Fruit fly (Drosophila melanogaster) whole organism, pupa: Measurements from ENCODE around the gene Gr22c.

Source experiments
- CG10348 ChIP-seq: fragments of 200-800 bp; sonication (Bioruptor generic); IDR thresholded peaks from 2 replicates; pipeline ENCODE4 v1.3.6; 2022; ENCODE audit warnings: missing biosample characterization, missing genetic modification characterization
- CG34367 ChIP-seq: fragments of 200-800 bp; sonication (Bioruptor generic); optimal IDR thresholded peaks from 2 replicates; lab custom pipeline; 2018; ENCODE audit warnings: missing biosample characterization, mild to moderate bottlenecking, missing genetic modification characterization
- CG8159 ChIP-seq: fragments of 200-800 bp; sonication (Bioruptor generic); optimal IDR thresholded peaks from 3 replicates; lab custom pipeline; 2018; ENCODE audit warnings: missing biosample characterization, mild to moderate bottlenecking, missing genetic modification characterization, moderate library complexity
- Pif1A ChIP-seq: fragments of 200-800 bp; sonication (Bioruptor generic); optimal IDR thresholded peaks from 3 replicates; lab custom pipeline; 2016; ENCODE audit warnings: missing biosample characterization, missing genetic modification characterization
- Snoo ChIP-seq: fragments of 200-800 bp; sonication (Bioruptor generic); optimal IDR thresholded peaks from 3 replicates; lab custom pipeline; 2017; ENCODE audit warnings: missing biosample characterization, mild to moderate bottlenecking, missing genetic modification characterization, inconsistent platforms

DNA sequence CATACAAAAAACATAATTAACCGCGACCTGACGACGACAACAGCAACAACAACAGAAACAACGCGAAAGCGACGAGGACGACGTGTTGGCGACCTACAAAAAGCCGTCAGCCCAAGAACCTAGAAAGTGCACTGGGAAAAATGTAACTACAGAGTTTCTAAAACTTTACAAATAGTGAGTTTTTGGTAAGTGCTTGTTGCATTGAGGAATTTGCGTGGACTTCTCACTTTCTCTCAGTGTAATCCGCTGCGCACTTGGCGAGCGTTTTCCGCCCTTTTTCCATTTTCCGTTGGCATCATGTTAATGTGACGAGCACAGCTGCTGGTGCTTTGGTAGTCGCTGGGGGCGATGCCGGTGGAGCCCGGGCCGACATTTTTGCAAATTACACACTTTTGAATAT lies 36.7 kb upstream of the Gr22c start:
- no peak for TF ChIP-seq CG34367 (tag; lab: Kevin White, UChicago)
- TF ChIP-seq Snoo = no peak
- TF ChIP-seq CG8159 (tag; lab: Kevin White, UChicago) = no peak
- TF ChIP-seq Pif1A (GFP tag; lab: Kevin White, UChicago) = no peak
- no peak for TF ChIP-seq CG10348 (GFP tag; lab: Robert Waterston, UW)
